Worm (Caenorhabditis elegans): Measurements from ENCODE around the gene Y61A9LA.7.

DNA sequence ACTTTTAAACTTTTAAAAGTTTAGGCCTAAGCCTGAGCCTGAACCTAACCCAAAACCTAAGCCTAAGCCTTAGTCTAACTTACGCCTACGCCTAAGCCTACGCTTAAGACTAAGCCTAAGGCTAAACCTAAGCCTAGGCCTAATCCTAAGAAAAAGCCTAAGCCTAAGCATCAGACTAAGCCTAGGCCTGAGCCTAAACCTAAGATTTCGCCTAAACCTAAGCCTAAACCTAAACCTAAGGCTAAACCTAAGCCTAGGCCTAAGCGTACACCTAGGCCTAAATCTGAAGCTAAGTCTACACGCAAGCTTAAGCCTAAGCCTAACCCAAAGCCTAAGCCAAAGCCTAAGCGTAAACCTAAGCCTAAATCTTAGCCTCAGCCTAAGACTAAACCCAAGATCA is 49.2 kb downstream of the Y61A9LA.7 start:
- TF ChIP-seq nhr-11 (tag; optimal IDR thresholded peaks at IDR 0.05) = no peak
- no peak for TF ChIP-seq unc-62 (GFP tag; optimal IDR thresholded peaks at IDR 0.05)
- no peak for TF ChIP-seq nhr-76 (tag; optimal IDR thresholded peaks at IDR 0.05)
- no peak for TF ChIP-seq pha-4 (tag; optimal IDR thresholded peaks at IDR 0.05)
- no peak for TF ChIP-seq fkh-10 (GFP tag; optimal IDR thresholded peaks at IDR 0.05)
- no peak for TF ChIP-seq skn-1 (tag; optimal IDR thresholded peaks at IDR 0.05)
- no peak for TF ChIP-seq nfya-1 (tag; optimal IDR thresholded peaks at IDR 0.05; ENCODE audit: insufficient read depth)
- TF ChIP-seq ceh-9 (tag; optimal IDR thresholded peaks at IDR 0.05) = no peak
- TF ChIP-seq nhr-25 (tag; optimal IDR thresholded peaks at IDR 0.05) = no peak
- TF ChIP-seq ceh-82 (tag; optimal IDR thresholded peaks at IDR 0.05) = no peak
- TF ChIP-seq ceh-16 (tag; optimal IDR thresholded peaks at IDR 0.05) = no peak
- TF ChIP-seq lsy-12 (tag; optimal IDR thresholded peaks at IDR 0.05) = no peak
- TF ChIP-seq ztf-11 (tag; optimal IDR thresholded peaks at IDR 0.05) = no peak
- no peak for TF ChIP-seq elt-1 (tag; optimal IDR thresholded peaks at IDR 0.05)

Measured in whole organism, L3 larva.